Fruit fly (Drosophila melanogaster) whole organism, embryonic: ENCODE results near the gene CG3368.

Experiments
- B-H2 ChIP-seq: fragments of 200-800 bp; sonication (Bioruptor generic); optimal IDR thresholded peaks from 2 replicates; lab custom pipeline; 2018; ENCODE audit warnings: missing biosample characterization, mild to moderate bottlenecking, missing genetic modification characterization
- CG10147 ChIP-seq: fragments of 200-800 bp; sonication (Bioruptor generic); optimal IDR thresholded peaks from 2 replicates; lab custom pipeline; 2019; ENCODE audit warnings: missing biosample characterization, mild to moderate bottlenecking, missing genetic modification characterization, moderate library complexity
- CG12391 ChIP-seq: fragments of 200-800 bp; sonication (Bioruptor generic); optimal IDR thresholded peaks from 3 replicates; lab custom pipeline; 2018; ENCODE audit warnings: missing biosample characterization, mild to moderate bottlenecking, missing genetic modification characterization, moderate library complexity
- CG12942 ChIP-seq: fragments of 200-800 bp; sonication (Bioruptor generic); optimal IDR thresholded peaks from 3 replicates; lab custom pipeline; 2016; ENCODE audit warnings: missing biosample characterization, missing genetic modification characterization
- CG15514 ChIP-seq: fragments of 200-800 bp; sonication (Bioruptor generic); optimal IDR thresholded peaks from 3 replicates; lab custom pipeline; 2017; ENCODE audit warnings: missing biosample characterization, missing genetic modification characterization, mild to moderate bottlenecking, moderate library complexity, missing genetic modification reagents
- CG15601 ChIP-seq: fragments of 200-800 bp; sonication (Bioruptor generic); optimal IDR thresholded peaks from 3 replicates; lab custom pipeline; 2019; ENCODE audit warnings: missing biosample characterization, mild to moderate bottlenecking, missing genetic modification characterization, moderate library complexity
- CG17186 ChIP-seq: fragments of 200-800 bp; sonication (Bioruptor generic); optimal IDR thresholded peaks from 3 replicates; lab custom pipeline; 2017; ENCODE audit warnings: missing biosample characterization, missing genetic modification reagents, missing genetic modification characterization
- CG17802 ChIP-seq: fragments of 200-800 bp; sonication (Bioruptor generic); optimal IDR thresholded peaks from 2 replicates; lab custom pipeline; 2018; ENCODE audit warnings: missing biosample characterization, mild to moderate bottlenecking, missing genetic modification characterization, moderate library complexity
- CG2678 ChIP-seq: fragments of 200-800 bp; sonication (Bioruptor generic); optimal IDR thresholded peaks from 3 replicates; lab custom pipeline; 2019; ENCODE audit warnings: missing biosample characterization, mild to moderate bottlenecking, missing genetic modification characterization, moderate library complexity
- CG3726 ChIP-seq: fragments of 200-800 bp; sonication (Bioruptor generic); IDR thresholded peaks from 3 replicates; pipeline ENCODE4, ENCODE4 v1.3.6; 2022; ENCODE audit warnings: missing biosample characterization, missing genetic modification characterization
- CG3838 ChIP-seq: fragments of 200-800 bp; sonication (Bioruptor generic); optimal IDR thresholded peaks from 3 replicates; lab custom pipeline; 2016; ENCODE audit warnings: missing biosample characterization, missing genetic modification characterization
- CG6765 ChIP-seq: fragments of 200-800 bp; sonication (Bioruptor generic); optimal IDR thresholded peaks from 3 replicates; lab custom pipeline; 2017; ENCODE audit warnings: missing biosample characterization, mild to moderate bottlenecking, missing genetic modification characterization
- CG6854 ChIP-seq: fragments of 200-800 bp; sonication (Bioruptor generic); optimal IDR thresholded peaks from 3 replicates; lab custom pipeline; 2017; ENCODE audit warnings: missing biosample characterization, mild to moderate bottlenecking, missing genetic modification characterization
- CG7839 ChIP-seq: fragments of 200-800 bp; sonication (Bioruptor generic); optimal IDR thresholded peaks from 3 replicates; lab custom pipeline; 2018; ENCODE audit warnings: missing biosample characterization, mild to moderate bottlenecking, missing genetic modification characterization, moderate library complexity
- CG7987 ChIP-seq: fragments of 200-800 bp; sonication (Bioruptor generic); optimal IDR thresholded peaks from 2 replicates; lab custom pipeline; 2018; ENCODE audit warnings: missing biosample characterization, mild to moderate bottlenecking, missing genetic modification characterization, moderate library complexity
- CG8281 ChIP-seq: fragments of 200-800 bp; sonication (Bioruptor generic); optimal IDR thresholded peaks from 2 replicates; lab custom pipeline; 2018; ENCODE audit warnings: missing biosample characterization, mild to moderate bottlenecking, missing genetic modification characterization, moderate library complexity
- CG8478 ChIP-seq: fragments of >200 bp; optimal IDR thresholded peaks from 2 replicates; lab custom pipeline; 2018
- Dp ChIP-seq: fragments of 200-800 bp; sonication (Bioruptor generic); optimal IDR thresholded peaks from 2 replicates; lab custom pipeline; 2018; ENCODE audit warnings: missing biosample characterization, mild to moderate bottlenecking, missing genetic modification characterization, moderate library complexity
- GATAe ChIP-seq: fragments of 200-800 bp; sonication (Bioruptor generic); conservative IDR thresholded peaks from 2 replicates; pipeline ENCODE4 v1.3.6; 2022; ENCODE audit warnings: missing biosample characterization, missing genetic modification characterization
- Hey ChIP-seq: fragments of 200-800 bp; sonication (Bioruptor generic); optimal IDR thresholded peaks from 3 replicates; lab custom pipeline; 2018; ENCODE audit warnings: missing biosample characterization, mild to moderate bottlenecking, missing genetic modification characterization
- Hmx ChIP-seq: fragments of 200-800 bp; sonication (Bioruptor generic); optimal IDR thresholded peaks from 2 replicates; lab custom pipeline; 2016; ENCODE audit warnings: missing biosample characterization, missing genetic modification characterization
- Myb ChIP-seq: fragments of 200-800 bp; sonication (Bioruptor generic); optimal IDR thresholded peaks from 2 replicates; lab custom pipeline; 2016; ENCODE audit warnings: missing biosample characterization, missing genetic modification characterization
- Optix ChIP-seq: fragments of 200-800 bp; sonication (Bioruptor generic); IDR thresholded peaks from 3 replicates; pipeline ENCODE4 v1.3.6; 2022; ENCODE audit warnings: missing biosample characterization, missing genetic modification characterization
- Pdp1 ChIP-seq, 2 experiments: fragments of 200-800 bp; sonication (Bioruptor generic); optimal IDR thresholded peaks; 3 replicates each; lab custom pipeline; 2016; ENCODE audit warnings: missing biosample characterization in 2 of 2, missing genetic modification characterization in 2 of 2, mild to moderate bottlenecking in 1 of 2, moderate library complexity in 1 of 2
- Trl ChIP-seq, 3 experiments: fragments of >200 bp in 2 of 3; fragments of 200-800 bp in 1 of 3; sonication (Bioruptor generic) in 1 of 3; optimal IDR thresholded peaks; 2 replicates in 1 of 3; 3 replicates in 2 of 3; lab custom pipeline; 2016 to 2017; ENCODE audit warnings: missing biosample characterization in 1 of 3, missing genetic modification characterization in 1 of 3
- cad ChIP-seq: fragments of >200 bp; optimal IDR thresholded peaks from 2 replicates; lab custom pipeline; 2017; ENCODE audit warnings: missing biosample characterization, missing genetic modification characterization
- cato ChIP-seq: fragments of 200-800 bp; sonication (Bioruptor generic); optimal IDR thresholded peaks from 2 replicates; lab custom pipeline; 2016; ENCODE audit warnings: missing biosample characterization, missing genetic modification characterization, borderline replicate concordance
- chinmo ChIP-seq: fragments of 200-800 bp; sonication (Bioruptor generic); IDR thresholded peaks from 4 replicates; pipeline ENCODE4 v1.3.6; 2022; ENCODE audit warnings: missing biosample characterization, missing genetic modification characterization; ENCODE audit not compliant: partially characterized antibody
- danr ChIP-seq: fragments of 200-800 bp; sonication (Bioruptor generic); IDR thresholded peaks from 2 replicates; pipeline ENCODE4 v1.3.6; 2022; ENCODE audit warnings: missing biosample characterization, missing genetic modification characterization
- dysf ChIP-seq: fragments of 200-800 bp; sonication (Bioruptor generic); IDR thresholded peaks from 3 replicates; pipeline ENCODE4 v1.3.6; 2022; ENCODE audit warnings: missing biosample characterization, missing genetic modification characterization
- fd102C ChIP-seq: fragments of 200-800 bp; sonication (Bioruptor generic); optimal IDR thresholded peaks from 2 replicates; lab custom pipeline; 2018; ENCODE audit warnings: missing biosample characterization, mild to moderate bottlenecking, missing genetic modification characterization, moderate library complexity
- gcm2 ChIP-seq: fragments of 200-800 bp; sonication (Bioruptor generic); optimal IDR thresholded peaks from 2 replicates; lab custom pipeline; 2016; ENCODE audit warnings: missing biosample characterization, missing genetic modification characterization
- hkb ChIP-seq, 2 experiments: fragments of 200-800 bp in 1 of 2; fragments of >200 bp in 1 of 2; sonication (Bioruptor generic) in 1 of 2; IDR thresholded peaks in 1 of 2; optimal IDR thresholded peaks in 1 of 2; 2 replicates each; pipeline versions ENCODE4 v1.3.6 to Lab custom; 2017 to 2022; ENCODE audit warnings: missing biosample characterization in 1 of 2, missing genetic modification characterization in 1 of 2
- jing ChIP-seq: fragments of 200-800 bp; sonication (Bioruptor generic); optimal IDR thresholded peaks from 2 replicates; lab custom pipeline; 2018; ENCODE audit warnings: missing biosample characterization, mild to moderate bottlenecking, missing genetic modification characterization
- kah ChIP-seq: fragments of 200-800 bp; sonication (Bioruptor generic); optimal IDR thresholded peaks from 2 replicates; lab custom pipeline; 2018; ENCODE audit warnings: missing biosample characterization, mild to moderate bottlenecking, missing genetic modification characterization
- ken ChIP-seq: fragments of 200-800 bp; sonication (Bioruptor generic); IDR thresholded peaks from 3 replicates; pipeline ENCODE4 v1.3.6; 2022; ENCODE audit warnings: missing biosample characterization, missing genetic modification characterization
- nmo ChIP-seq: fragments of 200-800 bp; sonication (Bioruptor generic); optimal IDR thresholded peaks from 2 replicates; lab custom pipeline; 2018; ENCODE audit warnings: missing biosample characterization, mild to moderate bottlenecking, missing genetic modification characterization, moderate library complexity
- oc ChIP-seq: fragments of 200-800 bp; sonication (Bioruptor generic); optimal IDR thresholded peaks from 2 replicates; lab custom pipeline; 2018; ENCODE audit warnings: missing biosample characterization, mild to moderate bottlenecking, missing genetic modification characterization, moderate library complexity
- phol ChIP-seq: fragments of 200-800 bp; sonication (Bioruptor generic); optimal IDR thresholded peaks from 3 replicates; lab custom pipeline; 2018; ENCODE audit warnings: missing biosample characterization, mild to moderate bottlenecking, missing genetic modification characterization, moderate library complexity
- row ChIP-seq: fragments of 200-800 bp; sonication (Bioruptor generic); IDR thresholded peaks from 3 replicates; pipeline ENCODE4 v1.3.6; 2022; ENCODE audit warnings: missing biosample characterization, missing genetic modification characterization
- sc ChIP-seq, 3 experiments: fragments of >200 bp in 2 of 3; fragments of 200-800 bp in 1 of 3; sonication (Bioruptor generic) in 1 of 3; optimal IDR thresholded peaks; 2 replicates in 2 of 3; 3 replicates in 1 of 3; lab custom pipeline; 2017; ENCODE audit warnings: mild to moderate bottlenecking in 1 of 3, missing biosample characterization in 1 of 3, missing genetic modification characterization in 1 of 3, missing genetic modification reagents in 1 of 3
- sd ChIP-seq: fragments of 200-800 bp; sonication (Bioruptor generic); optimal IDR thresholded peaks from 3 replicates; lab custom pipeline; 2018; ENCODE audit warnings: missing biosample characterization, mild to moderate bottlenecking, missing genetic modification characterization, moderate library complexity
- shn ChIP-seq: fragments of 200-800 bp; sonication (Bioruptor generic); optimal IDR thresholded peaks from 3 replicates; lab custom pipeline; 2016; ENCODE audit warnings: missing biosample characterization, missing genetic modification characterization
- tap ChIP-seq: fragments of 200-800 bp; optimal IDR thresholded peaks from 3 replicates; lab custom pipeline; 2019; ENCODE audit warnings: missing biosample characterization, mild to moderate bottlenecking, missing genetic modification characterization, moderate library complexity
- tx ChIP-seq: fragments of 200-800 bp; sonication (Bioruptor generic); optimal IDR thresholded peaks from 2 replicates; lab custom pipeline; 2016; ENCODE audit warnings: missing biosample characterization, missing genetic modification characterization
- vvl ChIP-seq: fragments of 200-800 bp; sonication (Bioruptor generic); IDR thresholded peaks from 2 replicates; pipeline ENCODE4 v1.3.6; 2022; ENCODE audit warnings: missing biosample characterization, missing genetic modification characterization
- zen ChIP-seq: fragments of 200-800 bp; sonication (Bioruptor generic); optimal IDR thresholded peaks from 3 replicates; lab custom pipeline; 2018; ENCODE audit warnings: missing biosample characterization, mild to moderate bottlenecking, missing genetic modification characterization, moderate library complexity

CG3368 gene

DNA sequence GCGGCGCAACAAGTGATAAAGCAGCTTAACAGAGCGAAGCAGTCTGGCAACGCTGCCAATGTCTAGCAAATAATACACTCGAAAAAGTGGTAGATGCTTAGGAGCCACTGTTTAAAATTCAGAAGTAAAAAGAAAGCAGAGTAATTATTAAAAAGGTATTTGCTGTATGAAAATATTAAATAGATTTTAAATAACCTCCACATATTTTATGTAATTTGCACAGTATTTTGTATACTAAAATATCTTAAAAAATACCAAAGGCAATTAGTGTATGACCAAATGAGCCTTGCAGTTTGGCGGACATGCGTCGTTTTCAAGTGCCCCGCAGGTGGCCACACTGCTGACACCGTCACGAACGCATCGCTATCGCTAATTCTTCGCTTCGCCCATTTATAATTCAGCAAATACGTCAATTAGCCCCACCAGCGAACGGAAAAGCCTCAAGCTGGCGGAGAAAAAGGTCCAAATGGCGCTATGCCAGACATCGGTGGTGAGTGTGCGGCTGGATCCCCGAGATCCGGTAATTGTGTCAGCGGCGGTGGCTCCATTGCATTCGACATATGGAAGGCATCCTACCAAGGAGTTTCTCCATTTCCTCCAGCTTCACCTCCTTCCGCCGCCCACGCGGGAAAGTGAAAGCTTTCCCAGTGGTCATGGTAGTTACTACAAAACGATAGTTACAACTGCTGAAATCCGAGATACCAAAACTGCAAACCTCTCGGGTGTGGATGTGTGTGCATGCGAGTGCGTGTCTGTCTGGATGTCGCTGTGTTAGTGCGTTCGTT, 30.3 kb upstream of the CG3368 start, which contains the start of gene pll (continued):
- TF ChIP-seq CG15601: peak; percentile 79
- peak; percentile 93 for TF ChIP-seq vvl
- no peak for TF ChIP-seq Hey (tag; lab: Kevin White, UChicago)
- no peak for TF ChIP-seq fd102C (GFP tag; lab: Kevin White, UChicago)
- TF ChIP-seq Optix (GFP tag; lab: Robert Waterston, UW): 0 out of 3 replicates have a peak, but pooled peaks have one; percentile 41
- no peak for TF ChIP-seq Trl (optimal IDR thresholded peaks at IDR 0.05; lab: Kevin White, UChicago)
- peak; percentile 68 for TF ChIP-seq Trl (GFP tag; optimal IDR thresholded peaks at IDR 0.05; lab: Kevin White, UChicago)
- TF ChIP-seq tap (tag; lab: Kevin White, UChicago): no peak
- peak; percentile 84 for TF ChIP-seq phol
- TF ChIP-seq kah (GFP tag; lab: Kevin White, UChicago): peak; percentile 93
- TF ChIP-seq CG17802 (tag; lab: Kevin White, UChicago): peak; percentile 40
- no peak for TF ChIP-seq CG6854 (GFP tag; lab: Kevin White, UChicago)
- peak; percentile 86 for TF ChIP-seq ken (GFP tag; lab: Robert Waterston, UW)
- TF ChIP-seq nmo (GFP tag; lab: Kevin White, UChicago): peak; percentile 89
- TF ChIP-seq cad: no peak
- TF ChIP-seq shn (GFP tag; lab: Kevin White, UChicago): peak; percentile 63
- peak; percentile 8 for TF ChIP-seq CG6765 (GFP tag; lab: Kevin White, UChicago)
- TF ChIP-seq CG12942 (GFP tag; lab: Kevin White, UChicago): peak; percentile 82
- TF ChIP-seq Myb (GFP tag; lab: Kevin White, UChicago): peak; percentile 43
- peak; percentile 67 to 92 for TF ChIP-seq Pdp1 (GFP tag; optimal IDR thresholded peaks at IDR 0.05; lab: Kevin White, UChicago)
- TF ChIP-seq Dp (GFP tag; lab: Kevin White, UChicago): peak; percentile 46
- peak; percentile 79 for TF ChIP-seq CG15514
- TF ChIP-seq sc (optimal IDR thresholded peaks at IDR 0.05; lab: Kevin White, UChicago): no peak
- peak; percentile 30 for TF ChIP-seq sc (GFP tag; optimal IDR thresholded peaks at IDR 0.05; lab: Kevin White, UChicago)
- peak; percentile 32 for TF ChIP-seq CG7987 (GFP tag; lab: Kevin White, UChicago)
- peak; percentile 78 for TF ChIP-seq sd (tag; lab: Kevin White, UChicago)
- peak; percentile 92 for TF ChIP-seq CG12391 (tag; lab: Kevin White, UChicago)
- peak; percentile 65 for TF ChIP-seq tx (GFP tag; lab: Kevin White, UChicago)
- peak; percentile 54 for TF ChIP-seq gcm2 (GFP tag; lab: Kevin White, UChicago)
- TF ChIP-seq dysf (GFP tag; lab: Robert Waterston, UW): peak; percentile 87
- TF ChIP-seq CG8281: no peak
- TF ChIP-seq cato (GFP tag; lab: Kevin White, UChicago): no peak
- no peak for TF ChIP-seq B-H2 (GFP tag; lab: Kevin White, UChicago)
- peak; percentile 45 for TF ChIP-seq CG17186 (GFP tag; lab: Kevin White, UChicago)
- TF ChIP-seq GATAe: peak; percentile 65; the same call in 1 of the 2 replicates
- no peak for TF ChIP-seq jing (GFP tag; lab: Kevin White, UChicago)
- TF ChIP-seq CG2678 (tag; lab: Kevin White, UChicago): no peak
- TF ChIP-seq danr (GFP tag; lab: Robert Waterston, UW): peak; percentile 5; the same call in 1 of the 2 replicates
- peak; percentile 89 for TF ChIP-seq row
- peak; percentile 53 for TF ChIP-seq CG3838 (GFP tag; lab: Kevin White, UChicago)
- peak; percentile 69 for TF ChIP-seq oc (tag; lab: Kevin White, UChicago)
- peak; percentile 79; the same call in 2 of the 3 replicates for TF ChIP-seq CG3726
- TF ChIP-seq CG8478 (lab: Kevin White, UChicago): no peak
- peak; percentile 82 for TF ChIP-seq zen (tag; lab: Kevin White, UChicago)
- peak; percentile 71 for TF ChIP-seq CG10147 (GFP tag; lab: Kevin White, UChicago)
- TF ChIP-seq chinmo (GFP tag; lab: Robert Waterston, UW): 0 out of 4 replicates have a peak, but pooled peaks have one; percentile 60
- peak; percentile 61 for TF ChIP-seq Hmx (GFP tag; lab: Kevin White, UChicago)
- TF ChIP-seq hkb (optimal IDR thresholded peaks at IDR 0.05; lab: Kevin White, UChicago): peak; percentile 82
- TF ChIP-seq hkb (GFP tag; IDR thresholded peaks at IDR 0.05; lab: Robert Waterston, UW): peak; percentile 89
- TF ChIP-seq CG7839 (tag; lab: Kevin White, UChicago): no peak
